Fruit fly (Drosophila melanogaster) whole organism, embryonic: ENCODE data around the gene RabX5.

ENCODE experiments used
- Abd-B ChIP-seq: fragments of 200-800 bp; sonication (Bioruptor generic); optimal IDR thresholded peaks from 2 replicates; lab custom pipeline; 2018; ENCODE audit warnings: missing biosample characterization, mild to moderate bottlenecking, missing genetic modification characterization, moderate library complexity
- Bgb ChIP-seq: fragments of 200-800 bp; sonication (Bioruptor generic); IDR thresholded peaks from 2 replicates; pipeline ENCODE4 v1.3.6; 2022; ENCODE audit warnings: missing biosample characterization, missing genetic modification characterization; ENCODE audit not compliant: partially characterized antibody
- CG10267 ChIP-seq: fragments of 200-800 bp; sonication (Bioruptor generic); optimal IDR thresholded peaks from 2 replicates; lab custom pipeline; 2018; ENCODE audit warnings: missing biosample characterization, mild to moderate bottlenecking, missing genetic modification characterization, moderate library complexity
- CG11696 ChIP-seq: fragments of 200-800 bp; sonication (Bioruptor generic); IDR thresholded peaks from 2 replicates; pipeline ENCODE4 v1.3.6; 2022; ENCODE audit warnings: missing biosample characterization, missing genetic modification characterization
- CG12236 ChIP-seq: fragments of 200-800 bp; sonication (Bioruptor generic); optimal IDR thresholded peaks from 2 replicates; lab custom pipeline; 2016; ENCODE audit warnings: missing biosample characterization, missing genetic modification characterization
- CG12391 ChIP-seq: fragments of 200-800 bp; sonication (Bioruptor generic); optimal IDR thresholded peaks from 3 replicates; lab custom pipeline; 2018; ENCODE audit warnings: missing biosample characterization, mild to moderate bottlenecking, missing genetic modification characterization, moderate library complexity
- CG13624 ChIP-seq: fragments of 200-800 bp; sonication (Bioruptor generic); optimal IDR thresholded peaks from 2 replicates; lab custom pipeline; 2016; ENCODE audit warnings: missing biosample characterization, missing genetic modification characterization
- CG34376 ChIP-seq: fragments of 200-800 bp; sonication (Bioruptor generic); optimal IDR thresholded peaks from 2 replicates; lab custom pipeline; 2018; ENCODE audit warnings: missing biosample characterization, mild to moderate bottlenecking, missing genetic modification characterization
- CG4360 ChIP-seq: fragments of 200-800 bp; sonication (Bioruptor generic); IDR thresholded peaks from 2 replicates; pipeline ENCODE4 v1.3.6; 2022; ENCODE audit warnings: missing biosample characterization, missing genetic modification characterization
- CG43689 ChIP-seq: fragments of 200-800 bp; sonication (Bioruptor generic); IDR thresholded peaks from 2 replicates; pipeline ENCODE4 v1.3.6; 2022; ENCODE audit warnings: missing biosample characterization, missing genetic modification characterization
- CG4617 ChIP-seq: fragments of 200-800 bp; sonication (Bioruptor generic); optimal IDR thresholded peaks from 3 replicates; lab custom pipeline; 2016; ENCODE audit warnings: missing biosample characterization, missing genetic modification characterization, borderline replicate concordance
- CG7987 ChIP-seq: fragments of 200-800 bp; sonication (Bioruptor generic); optimal IDR thresholded peaks from 2 replicates; lab custom pipeline; 2018; ENCODE audit warnings: missing biosample characterization, mild to moderate bottlenecking, missing genetic modification characterization, moderate library complexity
- CG8388 ChIP-seq: fragments of 200-800 bp; sonication (Bioruptor generic); optimal IDR thresholded peaks from 2 replicates; lab custom pipeline; 2019; ENCODE audit warnings: missing biosample characterization, mild to moderate bottlenecking, missing genetic modification characterization, moderate library complexity
- CG8765 ChIP-seq: fragments of 200-800 bp; sonication (Bioruptor generic); IDR thresholded peaks from 2 replicates; pipeline ENCODE4 v1.3.6; 2022; ENCODE audit warnings: missing biosample characterization, missing genetic modification characterization
- CG8944 ChIP-seq: fragments of 200-800 bp; sonication (Bioruptor generic); optimal IDR thresholded peaks from 3 replicates; lab custom pipeline; 2016; ENCODE audit warnings: missing biosample characterization, missing genetic modification characterization
- CG9437 ChIP-seq: fragments of 200-800 bp; sonication (Bioruptor generic); optimal IDR thresholded peaks from 2 replicates; lab custom pipeline; 2018; ENCODE audit warnings: missing biosample characterization, mild to moderate bottlenecking, missing genetic modification characterization
- CG9797 ChIP-seq: fragments of 200-800 bp; sonication (Bioruptor generic); optimal IDR thresholded peaks from 3 replicates; lab custom pipeline; 2018; ENCODE audit warnings: missing biosample characterization, mild to moderate bottlenecking, missing genetic modification characterization
- Dref ChIP-seq: fragments of 200-800 bp; sonication (Bioruptor generic); IDR thresholded peaks from 2 replicates; pipeline ENCODE4 v1.3.6; 2022; ENCODE audit warnings: missing biosample characterization, missing genetic modification characterization
- Drgx ChIP-seq: fragments of 200-800 bp; sonication (Bioruptor generic); IDR thresholded peaks from 2 replicates; pipeline ENCODE4 v1.3.6; 2022; ENCODE audit warnings: missing biosample characterization, missing genetic modification characterization
- ERR ChIP-seq: fragments of 200-800 bp; sonication (Bioruptor generic); optimal IDR thresholded peaks from 2 replicates; lab custom pipeline; 2016; ENCODE audit warnings: missing biosample characterization, missing genetic modification characterization
- GATAe ChIP-seq: fragments of 200-800 bp; sonication (Bioruptor generic); conservative IDR thresholded peaks from 2 replicates; pipeline ENCODE4 v1.3.6; 2022; ENCODE audit warnings: missing biosample characterization, missing genetic modification characterization
- Lhr ChIP-seq: fragments of 200-800 bp; sonication (Bioruptor generic); optimal IDR thresholded peaks from 3 replicates; lab custom pipeline; 2017; ENCODE audit warnings: mild to moderate bottlenecking, missing biosample characterization, missing genetic modification reagents, missing genetic modification characterization
- Med ChIP-seq: fragments of 200-800 bp; sonication (Bioruptor generic); peaks from one replicate; lab custom pipeline; 2016; ENCODE audit warnings: missing biosample characterization, missing genetic modification characterization, mild to moderate bottlenecking, inconsistent platforms, moderate library complexity
- Meics ChIP-seq: fragments of 200-800 bp; sonication (Bioruptor generic); optimal IDR thresholded peaks from 2 replicates; lab custom pipeline; 2017; ENCODE audit warnings: missing biosample characterization, mild to moderate bottlenecking, missing genetic modification characterization
- Mrtf ChIP-seq: fragments of 200-800 bp; sonication (Bioruptor generic); IDR thresholded peaks from 3 replicates; pipeline ENCODE4 v1.3.6; 2022; ENCODE audit warnings: missing biosample characterization, missing genetic modification characterization
- NC2β ChIP-seq: fragments of 200-800 bp; sonication (Bioruptor generic); optimal IDR thresholded peaks from 2 replicates; lab custom pipeline; 2016; ENCODE audit warnings: missing biosample characterization, missing genetic modification characterization
- Oli ChIP-seq: fragments of 200-800 bp; sonication (Bioruptor generic); optimal IDR thresholded peaks from 2 replicates; lab custom pipeline; 2018; ENCODE audit warnings: missing biosample characterization, mild to moderate bottlenecking, missing genetic modification characterization, moderate library complexity
- PHDP ChIP-seq: fragments of 200-800 bp; sonication (Bioruptor generic); optimal IDR thresholded peaks from 3 replicates; lab custom pipeline; 2018; ENCODE audit warnings: missing biosample characterization, mild to moderate bottlenecking, missing genetic modification characterization, moderate library complexity
- Trl ChIP-seq, 3 experiments: fragments of >200 bp in 2 of 3; fragments of 200-800 bp in 1 of 3; sonication (Bioruptor generic) in 1 of 3; optimal IDR thresholded peaks; 2 replicates in 1 of 3; 3 replicates in 2 of 3; lab custom pipeline; 2016 to 2017; ENCODE audit warnings: missing biosample characterization in 1 of 3, missing genetic modification characterization in 1 of 3
- Usf ChIP-seq: fragments of 200-800 bp; sonication (Bioruptor generic); optimal IDR thresholded peaks from 2 replicates; lab custom pipeline; 2017; ENCODE audit warnings: missing genotype, missing biosample characterization, missing genetic modification characterization
- al ChIP-seq: fragments of 200-800 bp; sonication (Bioruptor generic); IDR thresholded peaks from 2 replicates; pipeline ENCODE4 v1.3.6; 2022; ENCODE audit warnings: missing biosample characterization, missing genetic modification characterization
- ase ChIP-seq: fragments of 200-800 bp; sonication (Bioruptor generic); IDR thresholded peaks from 3 replicates; pipeline ENCODE4 v1.3.6; 2022; ENCODE audit warnings: missing biosample characterization, missing genetic modification characterization
- bbx ChIP-seq: fragments of 200-800 bp; sonication (Bioruptor generic); IDR thresholded peaks from 2 replicates; pipeline ENCODE4 v1.3.6; 2022; ENCODE audit warnings: missing biosample characterization, missing genetic modification characterization; ENCODE audit not compliant: partially characterized antibody
- cad ChIP-seq: fragments of >200 bp; optimal IDR thresholded peaks from 2 replicates; lab custom pipeline; 2017; ENCODE audit warnings: missing biosample characterization, missing genetic modification characterization
- caup ChIP-seq: fragments of 200-800 bp; sonication (Bioruptor generic); optimal IDR thresholded peaks from 3 replicates; lab custom pipeline; 2017; ENCODE audit warnings: missing biosample characterization, mild to moderate bottlenecking, missing genetic modification characterization, moderate library complexity; ENCODE audit not compliant: severe bottlenecking
- crc ChIP-seq: fragments of 200-800 bp; sonication (Bioruptor generic); optimal IDR thresholded peaks from 2 replicates; lab custom pipeline; 2016; ENCODE audit warnings: missing biosample characterization, missing genetic modification characterization
- crp ChIP-seq, 2 experiments: fragments of 200-800 bp; sonication (Bioruptor generic); optimal IDR thresholded peaks; 2 replicates in 1 of 2; 3 replicates in 1 of 2; lab custom pipeline; 2017; ENCODE audit warnings: missing biosample characterization in 2 of 2, missing genetic modification characterization in 2 of 2, mild to moderate bottlenecking in 1 of 2, moderate library complexity in 1 of 2
- dan ChIP-seq: fragments of 200-800 bp; sonication (Bioruptor generic); IDR thresholded peaks from 2 replicates; pipeline ENCODE4 v1.3.6; 2022; ENCODE audit warnings: missing biosample characterization, missing genetic modification characterization
- dati ChIP-seq: fragments of 200-800 bp; sonication (Bioruptor generic); IDR thresholded peaks from 2 replicates; pipeline ENCODE4 v1.3.6; 2022; ENCODE audit warnings: missing biosample characterization, missing genetic modification characterization
- gfzf ChIP-seq: fragments of 200-800 bp; sonication (Bioruptor generic); optimal IDR thresholded peaks from 2 replicates; lab custom pipeline; 2016; ENCODE audit warnings: missing biosample characterization, mild to moderate bottlenecking, missing genetic modification characterization, moderate library complexity
- klu ChIP-seq: fragments of 200-800 bp; sonication (Bioruptor generic); IDR thresholded peaks from 2 replicates; pipeline ENCODE4 v1.3.6; 2022; ENCODE audit warnings: missing biosample characterization, missing genetic modification characterization
- nerfin-1 ChIP-seq: fragments of 200-800 bp; sonication (Bioruptor generic); optimal IDR thresholded peaks from 3 replicates; lab custom pipeline; 2019; ENCODE audit warnings: missing biosample characterization, mild to moderate bottlenecking, missing genetic modification characterization, moderate library complexity
- salm ChIP-seq: fragments of 200-800 bp; sonication (Bioruptor generic); optimal IDR thresholded peaks from 2 replicates; lab custom pipeline; 2018; ENCODE audit warnings: missing biosample characterization, mild to moderate bottlenecking, missing genetic modification characterization
- sc ChIP-seq, 3 experiments: fragments of >200 bp in 2 of 3; fragments of 200-800 bp in 1 of 3; sonication (Bioruptor generic) in 1 of 3; optimal IDR thresholded peaks; 2 replicates in 2 of 3; 3 replicates in 1 of 3; lab custom pipeline; 2017; ENCODE audit warnings: mild to moderate bottlenecking in 1 of 3, missing biosample characterization in 1 of 3, missing genetic modification characterization in 1 of 3, missing genetic modification reagents in 1 of 3
- scrt ChIP-seq: fragments of 200-800 bp; sonication (Bioruptor generic); optimal IDR thresholded peaks from 2 replicates; lab custom pipeline; 2018; ENCODE audit warnings: missing biosample characterization, mild to moderate bottlenecking, missing genetic modification characterization, moderate library complexity
- sna ChIP-seq: fragments of 200-800 bp; sonication (Bioruptor generic); IDR thresholded peaks from 2 replicates; pipeline ENCODE4 v1.3.6; 2022; ENCODE audit warnings: missing biosample characterization, missing genetic modification characterization; ENCODE audit not compliant: partially characterized antibody
- sr ChIP-seq: fragments of 200-800 bp; sonication (Bioruptor generic); IDR thresholded peaks from 3 replicates; pipeline ENCODE4 v1.3.6; 2022; ENCODE audit warnings: missing biosample characterization, missing genetic modification characterization
- tap ChIP-seq: fragments of 200-800 bp; optimal IDR thresholded peaks from 3 replicates; lab custom pipeline; 2019; ENCODE audit warnings: missing biosample characterization, mild to moderate bottlenecking, missing genetic modification characterization, moderate library complexity
- vfl ChIP-seq: fragments of 200-800 bp; sonication (Bioruptor generic); optimal IDR thresholded peaks from 2 replicates; lab custom pipeline; 2016; ENCODE audit warnings: missing biosample characterization, missing genetic modification characterization

RabX5 gene

dm6 chr3L:1628176-1628866 is 41.6 kb downstream of the RabX5 start, which contains the start of gene CG13928 (continued):
- TF ChIP-seq Med (GFP tag; lab: Kevin White, UChicago) = peak; percentile 53
- TF ChIP-seq CG4360 (GFP tag; lab: Robert Waterston, UW) = no peak
- TF ChIP-seq PHDP (tag; lab: Kevin White, UChicago) = no peak
- no peak for TF ChIP-seq CG8944
- peak; percentile 16 for TF ChIP-seq CG34376 (GFP tag; lab: Kevin White, UChicago)
- TF ChIP-seq CG9437 (GFP tag; lab: Kevin White, UChicago) = no peak
- TF ChIP-seq crc (GFP tag; lab: Kevin White, UChicago) = no peak
- no peak for TF ChIP-seq GATAe (GFP tag; lab: Robert Waterston, UW)
- TF ChIP-seq crp (GFP tag; optimal IDR thresholded peaks at IDR 0.05; lab: Kevin White, UChicago) = peak in 1 of 2 experiments; percentile 37
- no peak for TF ChIP-seq CG8388 (GFP tag; lab: Kevin White, UChicago)
- TF ChIP-seq Usf (GFP tag; lab: Kevin White, UChicago) = no peak
- peak; percentile 24 to 53 for TF ChIP-seq Trl (optimal IDR thresholded peaks at IDR 0.05; lab: Kevin White, UChicago)
- TF ChIP-seq Trl (GFP tag; optimal IDR thresholded peaks at IDR 0.05; lab: Kevin White, UChicago) = no peak
- no peak for TF ChIP-seq NC2β (GFP tag; lab: Kevin White, UChicago)
- TF ChIP-seq al = no peak
- TF ChIP-seq sr (GFP tag; lab: Robert Waterston, UW) = no peak
- no peak for TF ChIP-seq salm (tag; lab: Kevin White, UChicago)
- TF ChIP-seq tap (tag; lab: Kevin White, UChicago) = no peak
- TF ChIP-seq CG4617 = no peak
- peak; percentile 21 for TF ChIP-seq nerfin-1 (tag; lab: Kevin White, UChicago)
- 0 out of 2 replicates have a peak, but pooled peaks have one; percentile 18 for TF ChIP-seq sna (GFP tag; lab: Robert Waterston, UW)
- no peak for TF ChIP-seq CG43689 (GFP tag; lab: Robert Waterston, UW)
- no peak for TF ChIP-seq Drgx
- no peak for TF ChIP-seq Abd-B
- TF ChIP-seq scrt = peak; percentile 42
- TF ChIP-seq Oli (tag; lab: Kevin White, UChicago) = no peak
- no peak for TF ChIP-seq sc (optimal IDR thresholded peaks at IDR 0.05; lab: Kevin White, UChicago)
- no peak for TF ChIP-seq sc (GFP tag; optimal IDR thresholded peaks at IDR 0.05; lab: Kevin White, UChicago)
- TF ChIP-seq cad (GFP tag; lab: Kevin White, UChicago) = no peak
- TF ChIP-seq Mrtf (GFP tag; lab: Robert Waterston, UW) = no peak
- TF ChIP-seq ERR (GFP tag; lab: Kevin White, UChicago) = no peak
- TF ChIP-seq CG12236 (GFP tag; lab: Kevin White, UChicago) = no peak
- no peak for TF ChIP-seq Lhr
- no peak for TF ChIP-seq caup (GFP tag; lab: Kevin White, UChicago)
- TF ChIP-seq CG9797 (GFP tag; lab: Kevin White, UChicago) = no peak
- TF ChIP-seq CG11696 (GFP tag; lab: Robert Waterston, UW) = no peak
- no peak for TF ChIP-seq gfzf (GFP tag; lab: Kevin White, UChicago)
- TF ChIP-seq Meics (GFP tag; lab: Kevin White, UChicago) = no peak
- TF ChIP-seq bbx (GFP tag; lab: Robert Waterston, UW) = no peak
- no peak for TF ChIP-seq CG8765 (GFP tag; lab: Robert Waterston, UW)
- TF ChIP-seq Dref = no peak
- TF ChIP-seq Bgb (GFP tag; lab: Robert Waterston, UW) = peak; percentile 69; the same call in 1 of the 2 replicates
- peak; percentile 44 for TF ChIP-seq CG10267 (tag; lab: Kevin White, UChicago)
- TF ChIP-seq dati (GFP tag; lab: Robert Waterston, UW) = no peak
- TF ChIP-seq CG7987 (GFP tag; lab: Kevin White, UChicago) = no peak
- TF ChIP-seq CG13624 (GFP tag; lab: Kevin White, UChicago) = no peak
- TF ChIP-seq CG12391 (tag; lab: Kevin White, UChicago) = no peak
- TF ChIP-seq vfl (GFP tag; lab: Kevin White, UChicago) = no peak
- no peak for TF ChIP-seq dan (GFP tag; lab: Robert Waterston, UW)
- TF ChIP-seq ase (GFP tag; lab: Robert Waterston, UW) = no peak
- no peak for TF ChIP-seq klu (GFP tag; lab: Robert Waterston, UW)
